Worm (Caenorhabditis elegans): ENCODE measurements around the gene npp-16.

DNA sequence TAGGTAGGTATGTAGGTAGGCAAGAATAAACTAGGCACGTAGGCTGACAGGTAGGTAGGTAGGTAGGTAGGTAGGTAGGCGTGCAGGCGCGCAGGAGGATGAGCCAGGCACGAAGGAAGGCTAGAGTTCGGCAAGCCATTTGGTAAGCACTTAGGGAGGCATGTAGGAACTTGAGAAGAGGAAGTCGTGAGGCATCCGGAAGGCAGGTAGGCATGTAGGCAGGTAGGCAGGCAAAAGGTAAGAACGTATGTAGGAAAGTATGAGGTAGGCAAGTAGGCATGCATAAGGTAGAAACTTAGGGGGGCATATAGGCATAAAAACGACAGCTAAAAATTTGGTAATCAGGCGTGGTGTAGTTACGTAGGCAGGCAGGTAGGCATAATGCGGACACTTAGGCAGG, 39.6 kb upstream of the npp-16 start:
- TF ChIP-seq ZK546.5 (tag; optimal IDR thresholded peaks at IDR 0.05), result no peak
- TF ChIP-seq gei-8 (GFP tag; optimal IDR thresholded peaks at IDR 0.05), result no peak
- no peak for TF ChIP-seq ceh-82 (tag; optimal IDR thresholded peaks at IDR 0.05)
- TF ChIP-seq vab-7 (GFP tag; IDR thresholded peaks at IDR 0.05), result no peak
- no peak for TF ChIP-seq ces-1 (GFP tag; optimal IDR thresholded peaks at IDR 0.05)
- no peak for TF ChIP-seq jun-1 (tag; optimal IDR thresholded peaks at IDR 0.05)
- TF ChIP-seq F49E8.2 (tag; optimal IDR thresholded peaks at IDR 0.05; ENCODE audit: borderline replicate concordance), result no peak
- no peak for TF ChIP-seq unc-39 (tag; optimal IDR thresholded peaks at IDR 0.05)
- TF ChIP-seq cey-2 (tag; optimal IDR thresholded peaks at IDR 0.05; ENCODE audit: borderline replicate concordance, insufficient read depth), result no peak
